Worm (Caenorhabditis elegans) whole organism, L2 larva: Measurements from ENCODE around the gene clec-181.

Experiments
- R02D3.7 ChIP-seq: fragments of 150-350 bp; optimal IDR thresholded peaks from 2 replicates; lab custom pipeline; 2014; ENCODE audit warnings: missing biosample characterization, missing genetic modification characterization
- lsy-2 ChIP-seq, 2 experiments: fragments of 150-350 bp in 1 of 2; sonication (generic microtip) in 1 of 2; optimal IDR thresholded peaks; 2 replicates each; lab custom pipeline; 2014 to 2017; ENCODE audit warnings: missing biosample characterization in 2 of 2, missing genetic modification characterization in 2 of 2
- unc-39 ChIP-seq: fragments of 150-350 bp; optimal IDR thresholded peaks from 2 replicates; lab custom pipeline; 2014; ENCODE audit warnings: missing biosample characterization, missing genetic modification characterization
- ztf-11 ChIP-seq: sonication (generic microtip); optimal IDR thresholded peaks from 2 replicates; lab custom pipeline; 2017; ENCODE audit warnings: missing biosample characterization, missing genetic modification characterization

- TF ChIP-seq ztf-11 (tag; lab: Kevin White, UChicago), result no peak
- TF ChIP-seq R02D3.7, result no peak
- TF ChIP-seq unc-39 (tag; lab: Kevin White, UChicago), result no peak
- no peak for TF ChIP-seq lsy-2 (tag; optimal IDR thresholded peaks at IDR 0.05; lab: Kevin White, UChicago)
These were observed 5.0 kb downstream of the clec-181 start, which contains the start of gene Y59H11AR.4 for ce11 chrIV:8600712-8601330.
